Worm (Caenorhabditis elegans): Measurements from ENCODE around the gene F17H10.4.

- TF ChIP-seq nhr-28 (tag; optimal IDR thresholded peaks at IDR 0.05) = no peak
- TF ChIP-seq zag-1 (tag; optimal IDR thresholded peaks at IDR 0.05) = no peak
- TF ChIP-seq R02D3.7 (tag; optimal IDR thresholded peaks at IDR 0.05) = no peak
- no peak for TF ChIP-seq nhr-76 (tag; optimal IDR thresholded peaks at IDR 0.05)
These were observed 9.9 kb downstream of the F17H10.4 start for ce11 chrX:13116380-13116779.

Data from whole organism, L4 larva.